Worm (Caenorhabditis elegans): ENCODE data around the gene F17E9.16.

Gene F17E9.16

DNA sequence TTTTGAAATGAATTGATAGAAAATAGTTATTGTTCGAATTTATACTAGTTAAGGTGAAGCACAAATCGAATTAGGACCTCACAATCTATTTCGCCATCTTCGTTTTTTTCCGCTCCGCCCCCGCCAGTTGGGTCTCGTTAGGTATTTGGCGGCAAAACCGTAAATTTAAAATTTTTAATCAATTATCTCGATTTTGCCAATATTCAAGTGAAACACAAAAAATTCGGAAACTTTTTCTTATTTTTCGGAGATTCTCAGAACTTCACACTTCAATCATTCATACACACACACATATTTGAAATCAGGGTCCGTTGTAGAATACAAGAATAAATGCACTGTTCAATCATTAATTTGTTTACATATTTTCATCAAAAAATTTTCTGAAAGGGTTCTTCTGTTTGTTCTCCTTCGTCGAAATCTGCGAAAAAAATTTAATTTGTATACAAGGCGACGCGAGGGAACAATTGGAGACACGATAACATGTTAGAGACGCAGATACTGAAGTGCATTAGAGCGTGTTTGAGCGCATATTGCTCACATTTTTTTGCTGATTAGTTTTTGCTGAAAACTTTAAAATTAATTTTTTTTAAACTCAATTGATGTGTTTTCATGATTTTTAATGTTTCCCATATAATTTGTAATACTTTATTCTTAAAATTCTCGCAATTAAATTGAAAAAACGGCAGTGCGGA lies 7.7 kb downstream of the F17E9.16 start, which contains the start of gene D2096.5:
Gene D2096.5 (minus strand): TSS at position 51 of the 692 bp plus-strand sequence.
- TF ChIP-seq ham-2 (GFP tag; optimal IDR thresholded peaks at IDR 0.05) = no peak
- peak; percentile 27 for TF ChIP-seq mep-1 (tag; optimal IDR thresholded peaks at IDR 0.05)
- peak; percentile 2 for TF ChIP-seq nhr-237 (tag; optimal IDR thresholded peaks at IDR 0.05)
- TF ChIP-seq ces-1 (GFP tag; optimal IDR thresholded peaks at IDR 0.05) = peak; percentile 89
- TF ChIP-seq ceh-43 (GFP tag; optimal IDR thresholded peaks at IDR 0.05) = no peak

DNA sequence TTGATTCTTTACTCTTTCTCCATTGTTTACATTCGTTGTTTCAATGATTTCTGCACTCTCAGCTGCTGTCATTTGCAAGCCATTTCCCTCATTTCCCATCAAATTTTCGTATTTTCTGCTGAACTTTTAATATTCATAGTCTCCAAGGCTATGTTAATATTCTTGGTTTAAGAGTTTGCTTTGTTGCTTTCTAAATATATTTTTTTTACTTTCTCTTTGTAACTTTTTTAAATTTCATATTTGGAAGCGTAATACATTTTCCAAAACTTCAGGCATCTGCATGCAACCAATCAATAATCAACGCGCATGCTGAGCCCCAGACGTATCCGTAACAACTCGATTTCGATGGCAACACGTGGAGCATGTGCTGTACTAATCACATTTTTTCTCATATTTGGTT lies 8.7 kb downstream of the F17E9.16 start, which contains the start of gene sqv-1:
Gene sqv-1 (plus strand): TSS at position 301 of the 400 bp plus-strand sequence.
- no peak for TF ChIP-seq unc-62 (GFP tag; optimal IDR thresholded peaks at IDR 0.05)
- TF ChIP-seq nhr-76 (tag; optimal IDR thresholded peaks at IDR 0.05) = no peak
- TF ChIP-seq ces-1 (GFP tag; optimal IDR thresholded peaks at IDR 0.05) = no peak
- TF ChIP-seq tbx-8 (GFP tag; optimal IDR thresholded peaks at IDR 0.05) = no peak
- TF ChIP-seq ceh-43 (GFP tag; optimal IDR thresholded peaks at IDR 0.05) = no peak
- no peak for TF ChIP-seq sem-2 (GFP tag; optimal IDR thresholded peaks at IDR 0.05)
- no peak for TF ChIP-seq sptf-1 (tag; optimal IDR thresholded peaks at IDR 0.05)
- no peak for TF ChIP-seq nhr-12 (tag; optimal IDR thresholded peaks at IDR 0.05)
- no peak for TF ChIP-seq ceh-83 (GFP tag; optimal IDR thresholded peaks at IDR 0.05)
- TF ChIP-seq cnd-1 (tag; optimal IDR thresholded peaks at IDR 0.05) = no peak
- TF ChIP-seq pha-4 (tag; optimal IDR thresholded peaks at IDR 0.05) = no peak
- TF ChIP-seq hlh-1 (tag; optimal IDR thresholded peaks at IDR 0.05) = no peak
- TF ChIP-seq ztf-11 (tag; optimal IDR thresholded peaks at IDR 0.05) = no peak
- TF ChIP-seq elt-3 (tag; optimal IDR thresholded peaks at IDR 0.05) = no peak
- TF ChIP-seq M03D4.4 (tag; optimal IDR thresholded peaks at IDR 0.05) = no peak
- no peak for TF ChIP-seq lsy-2 (tag; optimal IDR thresholded peaks at IDR 0.05)

DNA sequence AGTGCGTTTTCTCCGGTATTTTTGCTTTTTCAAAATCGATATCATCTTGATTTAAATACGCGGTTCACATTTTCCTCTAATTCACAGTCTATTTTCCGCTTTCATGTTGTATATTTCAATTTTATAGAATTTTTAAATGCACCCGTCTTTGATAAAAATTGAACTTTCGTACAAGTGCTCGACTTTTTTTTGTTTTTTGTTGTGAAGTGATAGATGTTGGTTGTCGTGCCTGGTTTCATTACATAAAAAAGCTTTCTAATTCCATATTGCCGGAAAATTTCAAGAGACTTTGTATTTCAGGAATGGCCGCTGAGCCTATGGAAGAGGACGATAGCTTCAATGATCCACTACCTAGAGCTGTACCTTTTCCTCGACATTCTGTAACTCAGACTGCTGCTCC lies 11.0 kb downstream of the F17E9.16 start, which contains the start of gene D2096.12:
Gene D2096.12 (plus strand): TSS at position 301 of the 400 bp plus-strand sequence.
- TF ChIP-seq ceh-43 (GFP tag; optimal IDR thresholded peaks at IDR 0.05) (no peak), cnd-1 (tag; optimal IDR thresholded peaks at IDR 0.05) (no peak), sptf-1 (tag; optimal IDR thresholded peaks at IDR 0.05) (no peak), hlh-1 (tag; optimal IDR thresholded peaks at IDR 0.05) (no peak), unc-62 (GFP tag; optimal IDR thresholded peaks at IDR 0.05) (no peak), tbx-8 (GFP tag; optimal IDR thresholded peaks at IDR 0.05) (no peak), nhr-2 (tag; optimal IDR thresholded peaks at IDR 0.05) (no peak), drap-1 (GFP tag; optimal IDR thresholded peaks at IDR 0.05) (no peak), lin-13 (tag; optimal IDR thresholded peaks at IDR 0.05) (no peak), unc-39 (tag; optimal IDR thresholded peaks at IDR 0.05) (no peak), lin-32 (GFP tag; optimal IDR thresholded peaks at IDR 0.05) (no peak), nhr-76 (tag; optimal IDR thresholded peaks at IDR 0.05) (no peak), elt-3 (tag; optimal IDR thresholded peaks at IDR 0.05) (no peak), blmp-1 (tag; optimal IDR thresholded peaks at IDR 0.05) (no peak), elt-1 (tag; optimal IDR thresholded peaks at IDR 0.05; ENCODE audit: borderline replicate concordance, insufficient read depth) (no peak), mab-5 (tag; optimal IDR thresholded peaks at IDR 0.05) (no peak), ceh-39 (tag; optimal IDR thresholded peaks at IDR 0.05) (no peak)

DNA sequence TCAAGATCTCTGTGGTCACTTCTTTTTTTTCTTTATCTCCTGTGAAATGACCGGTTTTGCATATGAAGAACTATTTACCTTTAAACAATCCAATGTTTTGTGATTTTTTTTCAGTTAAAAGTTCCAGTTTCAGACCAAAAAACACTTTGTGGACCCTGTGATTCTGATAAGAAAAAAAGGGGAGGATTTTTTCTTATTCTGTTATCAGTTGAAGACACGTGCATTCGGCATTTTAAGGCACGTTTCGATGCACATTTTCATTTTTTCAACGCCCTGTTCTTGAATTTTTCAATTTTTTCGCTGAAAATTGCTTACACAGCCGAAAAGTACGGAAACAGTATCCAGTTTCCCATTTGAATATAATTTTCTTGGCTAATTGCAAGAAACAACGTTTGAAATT lies 14.2 kb downstream of the F17E9.16 start, which contains the start of gene aagr-1:
Gene aagr-1 (plus strand): TSS at position 227 of the 400 bp plus-strand sequence.
- no peak for TF ChIP-seq drap-1 (GFP tag; optimal IDR thresholded peaks at IDR 0.05)
- no peak for TF ChIP-seq lin-32 (GFP tag; optimal IDR thresholded peaks at IDR 0.05)
- no peak for TF ChIP-seq zip-8 (tag; optimal IDR thresholded peaks at IDR 0.05)
- TF ChIP-seq ceh-39 (tag; optimal IDR thresholded peaks at IDR 0.05) = no peak

DNA sequence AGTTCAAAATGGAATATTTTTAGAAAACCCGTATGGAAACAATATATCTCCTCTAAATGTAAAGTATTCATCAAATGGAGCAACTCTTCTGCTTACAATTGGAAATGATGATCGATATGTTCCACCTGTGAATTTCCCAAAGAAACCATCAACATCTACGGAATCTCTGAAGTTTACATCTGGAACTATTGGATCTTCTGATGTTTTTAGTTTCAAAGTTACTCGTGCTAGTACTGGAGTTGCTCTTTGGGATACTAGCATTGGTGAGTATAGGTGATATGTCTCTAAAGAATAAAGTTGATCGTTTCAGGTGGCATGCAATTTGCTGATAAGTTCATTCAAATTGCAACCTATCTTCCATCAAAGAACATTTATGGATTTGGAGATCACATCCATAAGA lies 15.8 kb downstream of the F17E9.16 start:
- TF ChIP-seq zip-8 (tag; optimal IDR thresholded peaks at IDR 0.05) (no peak), unc-62 (GFP tag; optimal IDR thresholded peaks at IDR 0.05) (no peak), blmp-1 (tag; optimal IDR thresholded peaks at IDR 0.05) (no peak), elt-3 (tag; optimal IDR thresholded peaks at IDR 0.05) (no peak), hlh-1 (tag; optimal IDR thresholded peaks at IDR 0.05) (no peak), mep-1 (tag; optimal IDR thresholded peaks at IDR 0.05) (no peak), ztf-11 (tag; optimal IDR thresholded peaks at IDR 0.05) (no peak), lin-32 (GFP tag; optimal IDR thresholded peaks at IDR 0.05) (no peak)

Measured in whole organism, mixed stage, embryonic.